Fruit fly (Drosophila melanogaster) whole organism, embryonic: Measurements from ENCODE around the gene THADA.

Source experiments
- ATbp ChIP-seq: fragments of 200-800 bp; sonication (Bioruptor generic); optimal IDR thresholded peaks from 2 replicates; lab custom pipeline; 2017; ENCODE audit warnings: missing biosample characterization, mild to moderate bottlenecking, missing genetic modification characterization, missing genetic modification reagents
- CG10366 ChIP-seq: fragments of 200-800 bp; sonication (Bioruptor generic); IDR thresholded peaks from 2 replicates; pipeline ENCODE4 v1.3.6; 2022; ENCODE audit warnings: missing biosample characterization, missing genetic modification characterization
- CG10462 ChIP-seq: fragments of 200-800 bp; sonication (Bioruptor generic); optimal IDR thresholded peaks from 2 replicates; lab custom pipeline; 2016; ENCODE audit warnings: missing biosample characterization, missing genetic modification characterization
- CG10543 ChIP-seq: fragments of 200-800 bp; sonication (Bioruptor generic); optimal IDR thresholded peaks from 3 replicates; lab custom pipeline; 2017; ENCODE audit warnings: missing biosample characterization, mild to moderate bottlenecking, missing genetic modification characterization, moderate library complexity
- CG12104 ChIP-seq: fragments of 200-800 bp; sonication (Bioruptor generic); optimal IDR thresholded peaks from 3 replicates; lab custom pipeline; 2016; ENCODE audit warnings: missing biosample characterization, missing genetic modification characterization
- CG14965 ChIP-seq: fragments of 200-800 bp; sonication (Bioruptor generic); optimal IDR thresholded peaks from 2 replicates; lab custom pipeline; 2016; ENCODE audit warnings: missing biosample characterization, missing genetic modification characterization, borderline replicate concordance
- CG16813 ChIP-seq: fragments of 200-800 bp; sonication (Bioruptor generic); IDR thresholded peaks from 3 replicates; pipeline ENCODE4 v1.3.6; 2022; ENCODE audit warnings: missing biosample characterization, missing genetic modification characterization; ENCODE audit not compliant: partially characterized antibody
- CG17829 ChIP-seq: fragments of 200-800 bp; optimal IDR thresholded peaks from 2 replicates; lab custom pipeline; 2019; ENCODE audit warnings: missing biosample characterization, mild to moderate bottlenecking, missing genetic modification characterization, moderate library complexity
- CG18476 ChIP-seq: fragments of 200-800 bp; sonication (Bioruptor generic); optimal IDR thresholded peaks from 2 replicates; lab custom pipeline; 2016; ENCODE audit warnings: missing biosample characterization, mild to moderate bottlenecking, missing genetic modification characterization
- CG18599 ChIP-seq: fragments of 200-800 bp; sonication (Bioruptor generic); optimal IDR thresholded peaks from 3 replicates; lab custom pipeline; 2017; ENCODE audit warnings: missing biosample characterization, missing genetic modification characterization, mild to moderate bottlenecking, moderate library complexity, missing genetic modification reagents
- CG2202 ChIP-seq: fragments of 200-800 bp; sonication (Bioruptor generic); optimal IDR thresholded peaks from 2 replicates; lab custom pipeline; 2018; ENCODE audit warnings: missing biosample characterization, mild to moderate bottlenecking, missing genetic modification characterization
- CG30403 ChIP-seq: fragments of 200-800 bp; sonication (Bioruptor generic); optimal IDR thresholded peaks from 3 replicates; lab custom pipeline; 2016; ENCODE audit warnings: missing biosample characterization, missing genetic modification characterization
- CG31224 ChIP-seq: fragments of 200-800 bp; sonication (Bioruptor generic); IDR thresholded peaks from 2 replicates; pipeline ENCODE4 v1.3.6; 2022; ENCODE audit warnings: missing biosample characterization, missing genetic modification characterization
- CG31388 ChIP-seq: fragments of 200-800 bp; sonication (Bioruptor generic); optimal IDR thresholded peaks from 2 replicates; lab custom pipeline; 2016; ENCODE audit warnings: missing biosample characterization, missing genetic modification characterization
- CG34224 ChIP-seq: fragments of 200-800 bp; sonication (Bioruptor generic); IDR thresholded peaks from 3 replicates; pipeline ENCODE4 v1.3.6; 2022; ENCODE audit warnings: missing biosample characterization, missing genetic modification characterization; ENCODE audit not compliant: partially characterized antibody
- CG4617 ChIP-seq: fragments of 200-800 bp; sonication (Bioruptor generic); optimal IDR thresholded peaks from 3 replicates; lab custom pipeline; 2016; ENCODE audit warnings: missing biosample characterization, missing genetic modification characterization, borderline replicate concordance
- CG6854 ChIP-seq: fragments of 200-800 bp; sonication (Bioruptor generic); optimal IDR thresholded peaks from 3 replicates; lab custom pipeline; 2017; ENCODE audit warnings: missing biosample characterization, mild to moderate bottlenecking, missing genetic modification characterization
- CG7963 ChIP-seq: fragments of 200-800 bp; sonication (Bioruptor generic); IDR thresholded peaks from 3 replicates; pipeline ENCODE4 v1.3.6; 2022; ENCODE audit warnings: missing biosample characterization, missing genetic modification characterization; ENCODE audit not compliant: partially characterized antibody
- CTCF ChIP-seq: fragments of 200-800 bp; sonication (Bioruptor generic); optimal IDR thresholded peaks from 2 replicates; lab custom pipeline; 2017; ENCODE audit warnings: missing biosample characterization, mild to moderate bottlenecking, missing genetic modification characterization, moderate library complexity
- CkIIα-i1 ChIP-seq: fragments of 200-800 bp; sonication (Bioruptor generic); IDR thresholded peaks from 2 replicates; pipeline ENCODE4 v1.3.6; 2022; ENCODE audit warnings: missing biosample characterization, missing genetic modification characterization
- CoRest ChIP-seq: fragments of 200-800 bp; sonication (Bioruptor generic); optimal IDR thresholded peaks from 3 replicates; lab custom pipeline; 2018; ENCODE audit warnings: missing biosample characterization, mild to moderate bottlenecking, missing genetic modification characterization, moderate library complexity
- Deaf1 ChIP-seq: fragments of 200-800 bp; optimal IDR thresholded peaks from 3 replicates; lab custom pipeline; 2019; ENCODE audit warnings: missing biosample characterization, mild to moderate bottlenecking, missing genetic modification characterization, moderate library complexity
- Dll ChIP-seq: fragments of 200-800 bp; sonication (Bioruptor generic); IDR thresholded peaks from 4 replicates; pipeline ENCODE4 v1.3.6; 2022; ENCODE audit warnings: missing biosample characterization, missing genetic modification characterization; ENCODE audit not compliant: partially characterized antibody
- Ets65A ChIP-seq: fragments of 200-800 bp; sonication (Bioruptor generic); peaks from one replicate; lab custom pipeline; 2016; ENCODE audit warnings: missing biosample characterization, missing genetic modification characterization
- Fer1 ChIP-seq: fragments of 200-800 bp; sonication (Bioruptor generic); optimal IDR thresholded peaks from 2 replicates; lab custom pipeline; 2017; ENCODE audit warnings: missing biosample characterization, mild to moderate bottlenecking, missing genetic modification characterization
- HLH4C ChIP-seq: fragments of 200-800 bp; sonication (Bioruptor generic); IDR thresholded peaks from 3 replicates; pipeline ENCODE4 v1.3.6; 2022; ENCODE audit warnings: missing biosample characterization, missing genetic modification characterization; ENCODE audit not compliant: partially characterized antibody
- MBD-R2 ChIP-seq: fragments of 200-800 bp; sonication (Bioruptor generic); IDR thresholded peaks from 2 replicates; pipeline ENCODE4 v1.3.6; 2022; ENCODE audit warnings: missing biosample characterization, missing genetic modification characterization
- Med ChIP-seq: fragments of 200-800 bp; sonication (Bioruptor generic); peaks from one replicate; lab custom pipeline; 2016; ENCODE audit warnings: missing biosample characterization, missing genetic modification characterization, mild to moderate bottlenecking, inconsistent platforms, moderate library complexity
- Mrtf ChIP-seq: fragments of 200-800 bp; sonication (Bioruptor generic); IDR thresholded peaks from 3 replicates; pipeline ENCODE4 v1.3.6; 2022; ENCODE audit warnings: missing biosample characterization, missing genetic modification characterization
- Nf-YB ChIP-seq: fragments of 200-800 bp; sonication (Bioruptor generic); optimal IDR thresholded peaks from 3 replicates; lab custom pipeline; 2019; ENCODE audit warnings: missing biosample characterization, mild to moderate bottlenecking, missing genetic modification characterization, moderate library complexity
- Nf-YC ChIP-seq: fragments of 200-800 bp; optimal IDR thresholded peaks from 3 replicates; lab custom pipeline; 2019; ENCODE audit warnings: missing biosample characterization, mild to moderate bottlenecking, missing genetic modification characterization, moderate library complexity
- Pdp1 ChIP-seq, 2 experiments: fragments of 200-800 bp; sonication (Bioruptor generic); optimal IDR thresholded peaks; 3 replicates each; lab custom pipeline; 2016; ENCODE audit warnings: missing biosample characterization in 2 of 2, missing genetic modification characterization in 2 of 2, mild to moderate bottlenecking in 1 of 2, moderate library complexity in 1 of 2
- Ravus ChIP-seq: fragments of 200-800 bp; sonication (Bioruptor generic); IDR thresholded peaks from 2 replicates; pipeline ENCODE4 v1.3.6; 2022; ENCODE audit warnings: missing biosample characterization, missing genetic modification characterization
- Rx ChIP-seq: fragments of 200-800 bp; sonication (Bioruptor generic); IDR thresholded peaks from 2 replicates; pipeline ENCODE4 v1.3.6; 2022; ENCODE audit warnings: missing biosample characterization, missing genetic modification characterization
- Usf ChIP-seq: fragments of 200-800 bp; sonication (Bioruptor generic); optimal IDR thresholded peaks from 2 replicates; lab custom pipeline; 2017; ENCODE audit warnings: missing genotype, missing biosample characterization, missing genetic modification characterization
- ara ChIP-seq: fragments of 200-800 bp; sonication (Bioruptor generic); IDR thresholded peaks from 2 replicates; pipeline ENCODE4 v1.3.6; 2022; ENCODE audit warnings: missing biosample characterization, missing genetic modification characterization
- ase ChIP-seq: fragments of 200-800 bp; sonication (Bioruptor generic); IDR thresholded peaks from 3 replicates; pipeline ENCODE4 v1.3.6; 2022; ENCODE audit warnings: missing biosample characterization, missing genetic modification characterization
- btn ChIP-seq: fragments of 200-800 bp; sonication (Bioruptor generic); optimal IDR thresholded peaks from 2 replicates; lab custom pipeline; 2016; ENCODE audit warnings: missing biosample characterization, missing genetic modification characterization
- croc ChIP-seq: fragments of 200-800 bp; sonication (Bioruptor generic); conservative IDR thresholded peaks from 3 replicates; pipeline ENCODE4 v1.3.6; 2022; ENCODE audit warnings: missing biosample characterization, missing genetic modification characterization
- dmrt11E ChIP-seq: fragments of 200-800 bp; sonication (Bioruptor generic); optimal IDR thresholded peaks from 3 replicates; lab custom pipeline; 2018; ENCODE audit warnings: missing biosample characterization, mild to moderate bottlenecking, missing genetic modification characterization, moderate library complexity
- grau ChIP-seq: fragments of 200-800 bp; optimal IDR thresholded peaks from 3 replicates; lab custom pipeline; 2019; ENCODE audit warnings: missing biosample characterization, mild to moderate bottlenecking, missing genetic modification characterization, moderate library complexity
- mld ChIP-seq: fragments of 200-800 bp; sonication (Bioruptor generic); IDR thresholded peaks from 3 replicates; pipeline ENCODE4 v1.3.6; 2022; ENCODE audit warnings: missing biosample characterization, missing genetic modification characterization; ENCODE audit not compliant: partially characterized antibody
- pita ChIP-seq: fragments of 200-800 bp; sonication (Bioruptor generic); optimal IDR thresholded peaks from 2 replicates; lab custom pipeline; 2017; ENCODE audit warnings: missing biosample characterization, mild to moderate bottlenecking, missing genetic modification characterization
- row ChIP-seq: fragments of 200-800 bp; sonication (Bioruptor generic); IDR thresholded peaks from 3 replicates; pipeline ENCODE4 v1.3.6; 2022; ENCODE audit warnings: missing biosample characterization, missing genetic modification characterization
- scrt ChIP-seq: fragments of 200-800 bp; sonication (Bioruptor generic); optimal IDR thresholded peaks from 2 replicates; lab custom pipeline; 2018; ENCODE audit warnings: missing biosample characterization, mild to moderate bottlenecking, missing genetic modification characterization, moderate library complexity
- sr ChIP-seq: fragments of 200-800 bp; sonication (Bioruptor generic); IDR thresholded peaks from 3 replicates; pipeline ENCODE4 v1.3.6; 2022; ENCODE audit warnings: missing biosample characterization, missing genetic modification characterization
- unpg ChIP-seq: fragments of 200-800 bp; sonication (Bioruptor generic); optimal IDR thresholded peaks from 3 replicates; lab custom pipeline; 2018; ENCODE audit warnings: missing biosample characterization, mild to moderate bottlenecking, missing genetic modification characterization, moderate library complexity
- wek ChIP-seq: fragments of 200-800 bp; sonication (Bioruptor generic); optimal IDR thresholded peaks from 3 replicates; lab custom pipeline; 2018; ENCODE audit warnings: missing biosample characterization, mild to moderate bottlenecking, missing genetic modification characterization, moderate library complexity
- zen ChIP-seq: fragments of 200-800 bp; sonication (Bioruptor generic); optimal IDR thresholded peaks from 3 replicates; lab custom pipeline; 2018; ENCODE audit warnings: missing biosample characterization, mild to moderate bottlenecking, missing genetic modification characterization, moderate library complexity

THADA gene

dm6 chrX:19848342-19848793, 17.0 kb downstream of the THADA start (continued):
- peak; percentile 17; the same call in 1 of the 3 replicates for TF ChIP-seq sr (GFP tag; lab: Robert Waterston, UW)
- peak; percentile 69 for TF ChIP-seq ase (GFP tag; lab: Robert Waterston, UW)
- peak; percentile 65 for TF ChIP-seq grau (tag; lab: Kevin White, UChicago)
- peak; percentile 44 for TF ChIP-seq CG12104 (GFP tag; lab: Kevin White, UChicago)
- peak; percentile 44; the same call in 2 of the 3 replicates for TF ChIP-seq croc (GFP tag; lab: Robert Waterston, UW)
- peak; percentile 69 for TF ChIP-seq CG18599 (GFP tag; lab: Kevin White, UChicago)
- 0 out of 3 replicates have a peak, but pooled peaks have one; percentile 58 for TF ChIP-seq mld
- peak; percentile 61 for TF ChIP-seq MBD-R2 (GFP tag; lab: Robert Waterston, UW)
- TF ChIP-seq CG31388 (GFP tag; lab: Kevin White, UChicago), result peak; percentile 4
- TF ChIP-seq wek (GFP tag; lab: Kevin White, UChicago), result peak; percentile 29
- TF ChIP-seq row (GFP tag; lab: Robert Waterston, UW), result peak; percentile 85
- no peak for TF ChIP-seq CG7963 (GFP tag; lab: Robert Waterston, UW)
- TF ChIP-seq HLH4C (GFP tag; lab: Robert Waterston, UW), result peak; percentile 54; the same call in 2 of the 3 replicates
- peak; percentile 67 to 73 for TF ChIP-seq Pdp1 (GFP tag; optimal IDR thresholded peaks at IDR 0.05; lab: Kevin White, UChicago)
- peak; percentile 57 for TF ChIP-seq btn (GFP tag; lab: Kevin White, UChicago)
- peak; percentile 56 for TF ChIP-seq Fer1 (GFP tag; lab: Kevin White, UChicago)
- TF ChIP-seq scrt, result no peak
- peak; percentile 52 for TF ChIP-seq unpg (GFP tag; lab: Kevin White, UChicago)
- peak; percentile 51 for TF ChIP-seq Rx (GFP tag; lab: Robert Waterston, UW)
- TF ChIP-seq CG4617 (GFP tag; lab: Kevin White, UChicago), result no peak
- no peak for TF ChIP-seq CkIIα-i1
- peak; percentile 61 for TF ChIP-seq zen
- TF ChIP-seq Ravus, result no peak; the same call in 1 of the 2 replicates
- TF ChIP-seq CoRest (tag; lab: Kevin White, UChicago), result peak; percentile 52
- TF ChIP-seq CTCF (GFP tag; lab: Kevin White, UChicago), result peak; percentile 31
- TF ChIP-seq CG10366 (GFP tag; lab: Robert Waterston, UW), result peak; percentile 66
- no peak for TF ChIP-seq CG14965 (GFP tag; lab: Kevin White, UChicago)
- no peak for TF ChIP-seq CG31224 (GFP tag; lab: Robert Waterston, UW)
- TF ChIP-seq Usf, result no peak
- TF ChIP-seq pita, result no peak
- peak; percentile 69; the same call in 2 of the 3 replicates for TF ChIP-seq Mrtf
- no peak for TF ChIP-seq Nf-YB (GFP tag; lab: Kevin White, UChicago)
- peak; percentile 95 for TF ChIP-seq Deaf1
- TF ChIP-seq Dll (GFP tag; lab: Robert Waterston, UW), result peak; percentile 47; the same call in 3 of the 4 replicates
- TF ChIP-seq CG16813 (GFP tag; lab: Robert Waterston, UW), result peak; percentile 36; the same call in 1 of the 3 replicates
- peak; percentile 25; the same call in 1 of the 2 replicates for TF ChIP-seq ara (GFP tag; lab: Robert Waterston, UW)
- TF ChIP-seq Ets65A, result peak; percentile 98
- peak; percentile 97 for TF ChIP-seq Med (GFP tag; lab: Kevin White, UChicago)
- TF ChIP-seq ATbp (GFP tag; lab: Kevin White, UChicago), result peak; percentile 62
- TF ChIP-seq Nf-YC (tag; lab: Kevin White, UChicago), result peak; percentile 40
- peak; percentile 42 for TF ChIP-seq CG10462 (GFP tag; lab: Kevin White, UChicago)
- peak; percentile 74 for TF ChIP-seq CG17829
- TF ChIP-seq CG6854, result peak; percentile 23
- TF ChIP-seq CG18476 (GFP tag; lab: Kevin White, UChicago), result peak; percentile 64
- peak; percentile 53 for TF ChIP-seq dmrt11E
- peak; percentile 3 for TF ChIP-seq CG2202
- peak; percentile 57 for TF ChIP-seq CG10543
- TF ChIP-seq CG30403 (GFP tag; lab: Kevin White, UChicago), result peak; percentile 82
- TF ChIP-seq CG34224, result peak; percentile 53
